Worm (Caenorhabditis elegans): ENCODE data around the gene ceh-28.

ceh-28 gene

ce11 chrX:13041830-13042229 lies 32.6 kb upstream of the ceh-28 start:
- no peak for TF ChIP-seq mdl-1 (tag; optimal IDR thresholded peaks at IDR 0.05)
- no peak for TF ChIP-seq elt-3 (tag; optimal IDR thresholded peaks at IDR 0.05)
- no peak for TF ChIP-seq unc-39 (tag; optimal IDR thresholded peaks at IDR 0.05)
- TF ChIP-seq tbx-2 (tag; optimal IDR thresholded peaks at IDR 0.05) = no peak
- no peak for TF ChIP-seq fkh-2 (tag; optimal IDR thresholded peaks at IDR 0.05)
- TF ChIP-seq ceh-16 (tag; optimal IDR thresholded peaks at IDR 0.05) = no peak
- no peak for TF ChIP-seq fkh-10 (GFP tag; optimal IDR thresholded peaks at IDR 0.05)
- no peak for TF ChIP-seq hmg-11 (tag; optimal IDR thresholded peaks at IDR 0.05)
- no peak for TF ChIP-seq nhr-12 (tag; optimal IDR thresholded peaks at IDR 0.05)
- no peak for TF ChIP-seq jun-1 (tag; optimal IDR thresholded peaks at IDR 0.05)
- TF ChIP-seq ztf-4 (tag; optimal IDR thresholded peaks at IDR 0.05) = no peak
- TF ChIP-seq eor-1 (tag; optimal IDR thresholded peaks at IDR 0.05) = no peak
- TF ChIP-seq nhr-11 (tag; optimal IDR thresholded peaks at IDR 0.05) = no peak

- TF ChIP-seq pha-4 (tag; optimal IDR thresholded peaks at IDR 0.05) (peak; percentile 68), lin-39 (tag; optimal IDR thresholded peaks at IDR 0.05) (peak; percentile 78), ztf-4 (tag; optimal IDR thresholded peaks at IDR 0.05) (peak; percentile 46), skn-1 (tag; optimal IDR thresholded peaks at IDR 0.05) (peak; percentile 90), hmg-11 (tag; optimal IDR thresholded peaks at IDR 0.05) (peak; percentile 93), R02D3.7 (tag; optimal IDR thresholded peaks at IDR 0.05) (peak; percentile 67), nhr-23 (tag; optimal IDR thresholded peaks at IDR 0.05) (peak; percentile 15), nhr-11 (tag; optimal IDR thresholded peaks at IDR 0.05) (peak; percentile 54), nhr-43 (tag; optimal IDR thresholded peaks at IDR 0.05; ENCODE audit: poor library complexity, severe bottlenecking) (peak; percentile 82), pqm-1 (tag; optimal IDR thresholded peaks at IDR 0.05) (peak; percentile 51), egl-5 (tag; optimal IDR thresholded peaks at IDR 0.05) (peak; percentile 64), nfya-1 (tag; optimal IDR thresholded peaks at IDR 0.05; ENCODE audit: insufficient read depth) (peak; percentile 79), nhr-77 (tag; optimal IDR thresholded peaks at IDR 0.05) (peak; percentile 30), jun-1 (tag; optimal IDR thresholded peaks at IDR 0.05) (peak; percentile 93), tbx-2 (tag; optimal IDR thresholded peaks at IDR 0.05) (peak; percentile 80), nhr-25 (tag; optimal IDR thresholded peaks at IDR 0.05) (peak; percentile 33), lsy-12 (tag; optimal IDR thresholded peaks at IDR 0.05) (peak; percentile 75), unc-62 (GFP tag; optimal IDR thresholded peaks at IDR 0.05) (peak; percentile 61), eor-1 (tag; optimal IDR thresholded peaks at IDR 0.05) (peak in 1 of 2 experiments; percentile 46), sea-2 (GFP tag; optimal IDR thresholded peaks at IDR 0.05) (peak; percentile 76), ceh-28 (tag; optimal IDR thresholded peaks at IDR 0.05) (peak; percentile 81), lin-15B (tag; optimal IDR thresholded peaks at IDR 0.05) (peak; percentile 19), elt-2 (tag; optimal IDR thresholded peaks at IDR 0.05) (peak; percentile 69), ceh-82 (tag; optimal IDR thresholded peaks at IDR 0.05) (peak; percentile 89), elt-3 (tag; optimal IDR thresholded peaks at IDR 0.05) (peak in 1 of 3 experiments; percentile 49), mml-1 (tag; optimal IDR thresholded peaks at IDR 0.05) (peak; percentile 47)
These were observed 28.1 kb upstream of the ceh-28 start for ce11 chrX:13046324-13046723.

- TF ChIP-seq fkh-2 (tag; optimal IDR thresholded peaks at IDR 0.05) (no peak), ceh-16 (tag; optimal IDR thresholded peaks at IDR 0.05) (no peak), hmg-11 (tag; optimal IDR thresholded peaks at IDR 0.05) (no peak), nhr-67 (tag; optimal IDR thresholded peaks at IDR 0.05) (no peak), unc-62 (GFP tag; optimal IDR thresholded peaks at IDR 0.05) (no peak), mdl-1 (tag; optimal IDR thresholded peaks at IDR 0.05) (no peak), nhr-237 (tag; optimal IDR thresholded peaks at IDR 0.05) (no peak), lin-39 (tag; optimal IDR thresholded peaks at IDR 0.05) (no peak), ceh-28 (tag; optimal IDR thresholded peaks at IDR 0.05) (no peak), nhr-11 (tag; optimal IDR thresholded peaks at IDR 0.05) (no peak), elt-3 (tag; optimal IDR thresholded peaks at IDR 0.05) (no peak), ztf-4 (tag; optimal IDR thresholded peaks at IDR 0.05) (no peak), ama-1 (optimal IDR thresholded peaks at IDR 0.05) (no peak), zag-1 (tag; optimal IDR thresholded peaks at IDR 0.05) (no peak)
These were observed 26.2 kb upstream of the ceh-28 start, which contains the start of gene C53C7.3 for ce11 chrX:13048258-13048657. Gene C53C7.3, plus strand, starts transcription at chrX:13048558.

- TF ChIP-seq unc-62 (GFP tag; optimal IDR thresholded peaks at IDR 0.05) = no peak
- no peak for TF ChIP-seq ZK546.5 (tag; optimal IDR thresholded peaks at IDR 0.05)
These were observed 23.1 kb upstream of the ceh-28 start, which contains the start of gene K03A11.1 for ce11 chrX:13051405-13051804. Gene K03A11.1, plus strand, starts transcription at chrX:13051705.

All from whole organism, L3 larva.